Worm (Caenorhabditis elegans) whole organism, L1 larva: ENCODE data around the gene mdt-9.
A peak's percentile ranks its signal among the peaks of the same experiment; 100 is the strongest.
"Not testable (repeated sequence)": the region's sequence is repeated elsewhere in the genome, so short reads cannot be mapped to it uniquely, and the experiment has no call there.

Experiments used
- F16B12.6 ChIP-seq: fragments of 150-350 bp; optimal IDR thresholded peaks from 2 replicates; lab custom pipeline; 2014; ENCODE audit warnings: missing biosample characterization, missing genetic modification characterization
- blmp-1 ChIP-seq: fragments of 150-350 bp; optimal IDR thresholded peaks from 2 replicates; lab custom pipeline; 2014; ENCODE audit warnings: missing biosample characterization, missing genetic modification characterization
- ceh-82 ChIP-seq, 3 experiments: fragments of 150-350 bp in 1 of 3; sonication (generic microtip) in 2 of 3; optimal IDR thresholded peaks; 2 replicates each; lab custom pipeline; 2014 to 2017; ENCODE audit warnings: missing biosample characterization in 3 of 3, missing genetic modification characterization in 3 of 3
- dsc-1 ChIP-seq: sonication (generic microtip); optimal IDR thresholded peaks from 2 replicates; lab custom pipeline; 2016; ENCODE audit warnings: mild to moderate bottlenecking, missing genetic modification characterization, missing compliant biosample characterization
- efl-1 ChIP-seq, 4 experiments: fragments of 150-350 bp; optimal IDR thresholded peaks in 3 of 4; peaks in 1 of 4; 1 replicate in 1 of 4; 2 replicates in 3 of 4; lab custom pipeline; 2014; ENCODE audit warnings: missing biosample characterization in 2 of 4, missing genetic modification characterization in 2 of 4, missing genetic modification reagents in 2 of 4
- fkh-10 ChIP-seq: sonication (generic microtip); optimal IDR thresholded peaks from 2 replicates; lab custom pipeline; 2017; ENCODE audit warnings: missing biosample characterization, missing genetic modification reagents, missing genetic modification characterization
- grh-1 ChIP-seq: fragments of 200-800 bp; sonication (Bioruptor generic); IDR thresholded peaks from 2 replicates; pipeline ENCODE4 v1.3.6; 2022; ENCODE audit warnings: missing genetic modification reagents, missing genetic modification characterization, missing compliant biosample characterization
- isw-1 ChIP-seq: fragments of 200-800 bp; sonication (Bioruptor generic); IDR thresholded peaks from 2 replicates; pipeline ENCODE4 v1.3.6; 2022; ENCODE audit warnings: missing genetic modification characterization, missing compliant biosample characterization
- lin-13 ChIP-seq: fragments of 150-350 bp; optimal IDR thresholded peaks from 2 replicates; lab custom pipeline; 2014; ENCODE audit warnings: missing biosample characterization, missing genetic modification reagents, missing genetic modification characterization
- lin-14 ChIP-seq: fragments of 200-800 bp; sonication (Bioruptor generic); optimal IDR thresholded peaks from 2 replicates; lab custom pipeline; 2018; ENCODE audit warnings: mild to moderate bottlenecking, missing genetic modification characterization, moderate library complexity, missing compliant biosample characterization
- mab-9 ChIP-seq: fragments of 200-800 bp; sonication (Bioruptor generic); IDR thresholded peaks from 2 replicates; pipeline ENCODE4 v1.3.6; 2022; ENCODE audit warnings: missing genetic modification reagents, missing genetic modification characterization, missing compliant biosample characterization
- nhr-11 ChIP-seq: fragments of 150-350 bp; optimal IDR thresholded peaks from 2 replicates; lab custom pipeline; 2014; ENCODE audit warnings: missing biosample characterization, missing genetic modification characterization
- nhr-19 ChIP-seq: fragments of 200-800 bp; sonication (Bioruptor generic); conservative IDR thresholded peaks from 2 replicates; pipeline ENCODE4 v1.3.6; 2022; ENCODE audit warnings: missing genetic modification characterization, missing compliant biosample characterization
- nhr-47 ChIP-seq: sonication (generic microtip); optimal IDR thresholded peaks from 2 replicates; lab custom pipeline; 2016; ENCODE audit warnings: mild to moderate bottlenecking, missing genetic modification characterization, moderate library complexity, missing compliant biosample characterization
- nhr-84 ChIP-seq: sonication (generic microtip); optimal IDR thresholded peaks from 2 replicates; lab custom pipeline; 2017; ENCODE audit warnings: missing biosample characterization, missing genetic modification characterization
- snpc-4 ChIP-seq: fragments of 150-350 bp; optimal IDR thresholded peaks from 2 replicates; lab custom pipeline; 2014; ENCODE audit warnings: missing biosample characterization, missing genetic modification characterization
- sptf-1 ChIP-seq: fragments of 150-350 bp; optimal IDR thresholded peaks from 2 replicates; lab custom pipeline; 2014; ENCODE audit warnings: missing biosample characterization, missing genetic modification characterization
- swsn-7 ChIP-seq: sonication (generic microtip); optimal IDR thresholded peaks from 2 replicates; lab custom pipeline; 2016; ENCODE audit warnings: missing genetic modification characterization, missing compliant biosample characterization
- tbx-2 ChIP-seq: sonication (generic microtip); optimal IDR thresholded peaks from 2 replicates; lab custom pipeline; 2016; ENCODE audit warnings: missing genetic modification characterization, missing compliant biosample characterization
- unc-62 ChIP-seq: fragments of 150-350 bp; optimal IDR thresholded peaks from 2 replicates; lab custom pipeline; 2014; ENCODE audit warnings: missing biosample characterization, missing genetic modification reagents, missing genetic modification characterization
- xbp-1 ChIP-seq: sonication (generic microtip); optimal IDR thresholded peaks from 2 replicates; lab custom pipeline; 2016; ENCODE audit warnings: missing genetic modification characterization, missing compliant biosample characterization
- zip-4 ChIP-seq: fragments of 200-800 bp; sonication (Bioruptor generic); optimal IDR thresholded peaks from 2 replicates; lab custom pipeline; 2018; ENCODE audit warnings: mild to moderate bottlenecking, missing genetic modification characterization, moderate library complexity, missing compliant biosample characterization

mdt-9 gene

DNA sequence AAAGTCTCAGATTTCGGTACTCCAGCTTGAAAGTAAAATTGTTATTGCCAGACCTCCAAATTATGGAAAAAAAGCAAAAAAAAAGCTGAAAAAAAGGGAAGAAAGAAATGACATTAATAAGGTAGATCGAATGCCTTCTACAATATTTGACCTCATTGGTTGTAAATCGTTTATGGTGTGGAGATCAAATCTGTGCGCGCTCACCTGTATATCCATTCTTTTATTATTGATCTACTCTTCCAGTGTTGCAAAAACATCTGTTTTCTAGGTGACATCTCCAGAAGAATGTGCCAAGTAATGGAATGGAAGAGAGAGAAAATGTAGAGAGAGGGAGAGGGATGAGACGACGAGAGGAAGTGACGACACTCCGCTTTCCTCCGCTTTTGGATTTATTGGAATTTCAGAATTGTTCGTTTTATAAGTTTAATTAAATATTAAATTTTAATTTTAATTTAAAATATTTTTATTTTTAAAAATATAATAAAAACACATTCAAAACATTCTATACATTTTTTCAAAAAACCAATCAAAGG lies 29.6 kb downstream of the mdt-9 start, which contains the start of the genes pik-1 and aptf-2 (continued):
- TF ChIP-seq unc-62 (GFP tag; lab: Kevin White, UChicago) = no peak
- no peak for TF ChIP-seq nhr-84 (tag; lab: Kevin White, UChicago)
- no peak for TF ChIP-seq mab-9 (GFP tag; lab: Robert Waterston, UW)

ce11 chrIV:13422200-13422599 lies 36.0 kb downstream of the mdt-9 start, which contains the start of gene nol-9:
Gene nol-9 (plus strand): TSS chrIV:13422500.
- TF ChIP-seq tbx-2 (no peak), F16B12.6 (tag; lab: Kevin White, UChicago) (no peak), zip-4 (GFP tag; lab: Kevin White, UChicago) (no peak), sptf-1 (tag; lab: Kevin White, UChicago) (no peak), ceh-82 (tag; optimal IDR thresholded peaks at IDR 0.05; lab: Kevin White, UChicago) (no peak), nhr-84 (tag; lab: Kevin White, UChicago) (no peak), lin-14 (GFP tag; lab: Kevin White, UChicago) (no peak), blmp-1 (tag; lab: Kevin White, UChicago) (no peak)

DNA sequence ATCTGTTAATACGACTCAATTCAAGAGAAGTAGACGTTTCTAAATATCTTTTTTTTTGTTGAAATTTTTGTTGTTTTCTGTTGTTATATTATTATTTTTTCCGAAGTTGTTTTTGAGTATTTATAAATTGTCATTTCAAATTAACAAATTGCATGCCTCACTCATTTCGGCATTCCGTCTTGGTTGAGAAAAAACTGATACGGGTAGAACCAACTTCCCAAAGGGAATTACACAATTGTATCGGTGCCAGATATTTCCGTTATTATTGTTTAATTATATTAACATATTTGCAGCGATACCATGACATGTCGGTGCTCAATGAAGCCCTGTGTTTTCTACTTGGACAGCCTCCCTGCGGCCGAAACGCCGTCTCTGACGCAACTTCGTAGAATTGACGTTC lies 43.1 kb downstream of the mdt-9 start, which contains the start of gene K09B11.4:
Gene K09B11.4 (plus strand): TSS at position 301 of the 400 bp plus-strand sequence.
- TF ChIP-seq nhr-11 = no peak

- TF ChIP-seq tbx-2 = peak; percentile 11
- TF ChIP-seq isw-1 (GFP tag; lab: Robert Waterston, UW) = peak; percentile 42; the same call in 1 of the 2 replicates
- peak; percentile 20 for TF ChIP-seq swsn-7 (tag; lab: Kevin White, UChicago)
- TF ChIP-seq efl-1 (optimal IDR thresholded peaks at IDR 0.05; lab: Kevin White, UChicago) = peak in 1 of 2 experiments; percentile 0
- peak in 1 of 2 experiments; percentile 65 for TF ChIP-seq efl-1 (GFP tag; optimal IDR thresholded peaks at IDR 0.05 in 1 of 2; lab: Kevin White, UChicago)
- TF ChIP-seq lin-13 (GFP tag; lab: Kevin White, UChicago) = peak; percentile 28
- TF ChIP-seq nhr-19 (GFP tag; lab: Robert Waterston, UW) = peak; percentile 66
- peak; percentile 50 for TF ChIP-seq snpc-4 (tag; lab: Kevin White, UChicago)
- 0 out of 2 replicates have a peak, but pooled peaks have one; percentile 26 for TF ChIP-seq grh-1 (GFP tag; lab: Robert Waterston, UW)
- TF ChIP-seq nhr-47 (tag; lab: Kevin White, UChicago) = peak; percentile 57
- peak; percentile 23 for TF ChIP-seq dsc-1 (tag; lab: Kevin White, UChicago)
These were observed 44.0 kb downstream of the mdt-9 start for ce11 chrIV:13430137-13430536.

- TF ChIP-seq xbp-1 (tag; lab: Kevin White, UChicago); fkh-10; mab-9 (GFP tag; lab: Robert Waterston, UW): not testable (repeated sequence)
These were observed 47.7 kb downstream of the mdt-9 start, which contains the start of gene K09B11.5 for ce11 chrIV:13433904-13434303. Gene K09B11.5 (minus strand): TSS chrIV:13434004.
